Worm (Caenorhabditis elegans): ENCODE data around the gene ZK353.4.

- TF ChIP-seq mdl-1 (tag; optimal IDR thresholded peaks at IDR 0.05) = no peak
- no peak for TF ChIP-seq snu-23 (GFP tag; optimal IDR thresholded peaks at IDR 0.05)
- TF ChIP-seq ceh-8 (GFP tag; optimal IDR thresholded peaks at IDR 0.05) = no peak
Observed at ce11 chrIII:8403507-8403906, 14.1 kb upstream of the ZK353.4 start, which contains the start of gene cutc-1.
